Worm (Caenorhabditis elegans) whole organism, L3 larva: ENCODE measurements around the gene F49C12.9.
"Not testable (repeated sequence)": the region's sequence is repeated elsewhere in the genome, so short reads cannot be mapped to it uniquely, and the experiment has no call there.

Experiments used
- R02D3.7 ChIP-seq: fragments of 150-350 bp; optimal IDR thresholded peaks from 2 replicates; lab custom pipeline; 2014; ENCODE audit warnings: missing biosample characterization, missing genetic modification characterization
- ZK546.5 ChIP-seq: sonication (generic microtip); optimal IDR thresholded peaks from 2 replicates; lab custom pipeline; 2017; ENCODE audit warnings: missing biosample characterization, missing genetic modification characterization
- aly-2 ChIP-seq: fragments of 150-350 bp; optimal IDR thresholded peaks from 2 replicates; lab custom pipeline; 2014; ENCODE audit warnings: missing biosample characterization, missing genetic modification characterization
- ama-1 ChIP-seq: fragments of 150-350 bp; optimal IDR thresholded peaks from 2 replicates; lab custom pipeline; 2018
- ceh-16 ChIP-seq: sonication (generic microtip); optimal IDR thresholded peaks from 2 replicates; lab custom pipeline; 2017; ENCODE audit warnings: missing biosample characterization, missing genetic modification characterization
- ceh-28 ChIP-seq: fragments of 150-350 bp; optimal IDR thresholded peaks from 2 replicates; lab custom pipeline; 2014; ENCODE audit warnings: missing biosample characterization, missing genetic modification reagents, missing genetic modification characterization
- ceh-9 ChIP-seq: sonication (generic microtip); optimal IDR thresholded peaks from 2 replicates; lab custom pipeline; 2018; ENCODE audit warnings: missing biosample characterization, missing genetic modification characterization
- daf-12 ChIP-seq: fragments of 150-350 bp; optimal IDR thresholded peaks from 2 replicates; lab custom pipeline; 2014; ENCODE audit warnings: missing biosample characterization, missing genetic modification reagents, missing genetic modification characterization
- elt-1 ChIP-seq: fragments of 150-350 bp; optimal IDR thresholded peaks from 2 replicates; lab custom pipeline; 2014; ENCODE audit warnings: missing biosample characterization, missing genetic modification characterization
- elt-3 ChIP-seq, 3 experiments: fragments of 150-350 bp in 1 of 3; sonication (generic microtip) in 2 of 3; optimal IDR thresholded peaks; 2 replicates in 2 of 3; 4 replicates in 1 of 3; lab custom pipeline; 2014 to 2017; ENCODE audit warnings: missing biosample characterization in 3 of 3, missing genetic modification characterization in 3 of 3
- fkh-10 ChIP-seq: sonication (generic microtip); optimal IDR thresholded peaks from 2 replicates; lab custom pipeline; 2017; ENCODE audit warnings: missing biosample characterization, missing genetic modification reagents, missing genetic modification characterization
- fkh-2 ChIP-seq: fragments of 150-350 bp; optimal IDR thresholded peaks from 2 replicates; lab custom pipeline; 2014; ENCODE audit warnings: missing biosample characterization, missing genetic modification reagents, missing genetic modification characterization
- hmg-11 ChIP-seq: sonication (generic microtip); optimal IDR thresholded peaks from 2 replicates; lab custom pipeline; 2016; ENCODE audit warnings: missing genetic modification characterization, missing compliant biosample characterization
- jun-1 ChIP-seq: fragments of 150-350 bp; optimal IDR thresholded peaks from 2 replicates; lab custom pipeline; 2014; ENCODE audit warnings: missing biosample characterization, missing genetic modification reagents, missing genetic modification characterization
- lin-15B ChIP-seq: fragments of 150-350 bp; optimal IDR thresholded peaks from 2 replicates; lab custom pipeline; 2014; ENCODE audit warnings: missing biosample characterization, missing genetic modification characterization
- lsy-12 ChIP-seq: sonication (generic microtip); optimal IDR thresholded peaks from 2 replicates; lab custom pipeline; 2016; ENCODE audit warnings: mild to moderate bottlenecking, missing genetic modification characterization, missing compliant biosample characterization
- mdl-1 ChIP-seq: fragments of 150-350 bp; optimal IDR thresholded peaks from 2 replicates; lab custom pipeline; 2014; ENCODE audit warnings: missing biosample characterization, missing genetic modification characterization
- nfya-1 ChIP-seq: sonication (generic microtip); optimal IDR thresholded peaks from 2 replicates; lab custom pipeline; 2017; ENCODE audit warnings: missing genetic modification characterization, mild to moderate bottlenecking, missing compliant biosample characterization, antibody characterized with exemption, moderate library complexity; ENCODE audit not compliant: insufficient read depth
- nhr-11 ChIP-seq: fragments of 150-350 bp; optimal IDR thresholded peaks from 2 replicates; lab custom pipeline; 2014; ENCODE audit warnings: missing biosample characterization, missing genetic modification characterization
- nhr-12 ChIP-seq: fragments of 150-350 bp; optimal IDR thresholded peaks from 2 replicates; lab custom pipeline; 2014; ENCODE audit warnings: missing biosample characterization, missing genetic modification characterization
- nhr-23 ChIP-seq: fragments of 150-350 bp; optimal IDR thresholded peaks from 2 replicates; lab custom pipeline; 2014; ENCODE audit warnings: missing biosample characterization, missing genetic modification reagents, missing genetic modification characterization
- nhr-25 ChIP-seq: sonication (generic microtip); optimal IDR thresholded peaks from 2 replicates; lab custom pipeline; 2017; ENCODE audit warnings: missing biosample characterization, missing genetic modification characterization
- nhr-28 ChIP-seq: fragments of 150-350 bp; optimal IDR thresholded peaks from 2 replicates; lab custom pipeline; 2014; ENCODE audit warnings: missing biosample characterization, missing genetic modification characterization
- nhr-76 ChIP-seq: fragments of 150-350 bp; sonication (generic microtip); optimal IDR thresholded peaks from 5 replicates; lab custom pipeline; 2014; ENCODE audit warnings: missing biosample characterization, missing genetic modification characterization
- nhr-77 ChIP-seq: fragments of 150-350 bp; optimal IDR thresholded peaks from 2 replicates; lab custom pipeline; 2014; ENCODE audit warnings: missing biosample characterization, missing genetic modification characterization
- pha-4 ChIP-seq: fragments of 150-350 bp; optimal IDR thresholded peaks from 2 replicates; lab custom pipeline; 2014; ENCODE audit warnings: missing biosample characterization, missing genetic modification reagents, missing genetic modification characterization
- pqm-1 ChIP-seq: fragments of 150-350 bp; optimal IDR thresholded peaks from 2 replicates; lab custom pipeline; 2017; ENCODE audit warnings: missing biosample characterization, missing genetic modification characterization, inconsistent platforms
- sea-2 ChIP-seq: fragments of 150-350 bp; sonication (generic microtip); optimal IDR thresholded peaks from 4 replicates; lab custom pipeline; 2014; ENCODE audit warnings: missing biosample characterization, missing genetic modification reagents, missing genetic modification characterization
- skn-1 ChIP-seq: fragments of 150-350 bp; optimal IDR thresholded peaks from 2 replicates; lab custom pipeline; 2014; ENCODE audit warnings: missing biosample characterization, missing genetic modification characterization
- snpc-4 ChIP-seq: fragments of 150-350 bp; optimal IDR thresholded peaks from 2 replicates; lab custom pipeline; 2014; ENCODE audit warnings: missing biosample characterization, missing genetic modification characterization
- tbx-2 ChIP-seq: sonication (generic microtip); optimal IDR thresholded peaks from 2 replicates; lab custom pipeline; 2016; ENCODE audit warnings: mild to moderate bottlenecking, missing genetic modification characterization, missing compliant biosample characterization
- unc-39 ChIP-seq: sonication (generic microtip); optimal IDR thresholded peaks from 4 replicates; lab custom pipeline; 2017; ENCODE audit warnings: missing biosample characterization, missing genetic modification characterization
- unc-62 ChIP-seq: fragments of 150-350 bp; sonication (generic microtip); optimal IDR thresholded peaks from 4 replicates; lab custom pipeline; 2014; ENCODE audit warnings: missing biosample characterization, missing genetic modification reagents, missing genetic modification characterization
- zag-1 ChIP-seq: fragments of 150-350 bp; optimal IDR thresholded peaks from 2 replicates; lab custom pipeline; 2014; ENCODE audit warnings: missing biosample characterization, missing genetic modification characterization
- ztf-11 ChIP-seq: fragments of 150-350 bp; optimal IDR thresholded peaks from 2 replicates; lab custom pipeline; 2014; ENCODE audit warnings: missing biosample characterization, missing genetic modification characterization

Gene F49C12.9

DNA sequence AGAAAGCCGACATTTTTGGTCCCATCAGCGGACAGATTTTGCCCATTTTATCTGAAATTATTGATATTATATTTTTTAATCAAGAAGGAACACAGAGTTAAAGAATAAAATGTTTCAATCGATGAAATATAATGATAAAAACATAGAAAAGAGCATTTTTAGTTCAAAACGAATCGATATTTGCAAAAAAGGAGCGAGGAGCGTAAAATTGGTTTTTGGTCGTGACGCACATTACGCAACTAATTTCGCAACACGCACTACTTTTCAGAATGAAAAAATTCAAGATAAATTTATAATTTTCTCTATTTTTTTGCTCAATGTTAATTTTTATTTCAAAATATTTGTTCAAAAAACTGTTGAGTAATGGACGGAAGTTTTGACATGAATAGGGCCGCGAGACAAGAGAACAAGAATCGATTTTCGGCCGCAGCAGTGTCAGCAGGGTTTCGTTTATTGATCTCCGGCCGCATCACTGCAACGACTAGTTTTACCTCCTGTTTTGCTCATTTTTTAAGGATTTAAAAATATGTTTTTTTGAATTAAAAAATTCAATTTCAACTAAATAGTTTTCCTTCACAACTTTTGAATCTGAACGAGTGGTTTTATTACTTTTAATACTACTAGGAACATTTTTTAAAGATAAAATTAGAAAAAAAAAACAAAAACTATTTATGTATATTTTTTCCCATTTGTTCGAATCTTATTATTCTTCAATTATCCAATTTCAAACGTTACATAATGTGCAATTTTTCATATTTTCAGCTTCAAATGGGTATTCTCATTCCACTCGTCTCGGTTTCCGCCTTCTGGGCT is 5.2 kb upstream of the F49C12.9 start, which contains the start of the genes F49C12.12 and vha-17 (continued):
- no peak for TF ChIP-seq ceh-16 (tag; lab: Kevin White, UChicago)
- TF ChIP-seq ceh-28 (tag; lab: Kevin White, UChicago) = peak; percentile 38
- TF ChIP-seq fkh-2 = no peak
- TF ChIP-seq nhr-12 (tag; lab: Kevin White, UChicago) = no peak
- TF ChIP-seq R02D3.7 (tag; lab: Kevin White, UChicago) = no peak
- TF ChIP-seq daf-12 (tag; lab: Kevin White, UChicago) = no peak
- no peak for TF ChIP-seq unc-62
- TF ChIP-seq zag-1 (tag; lab: Kevin White, UChicago) = no peak
- TF ChIP-seq nhr-25 (tag; lab: Kevin White, UChicago) = no peak
- no peak for TF ChIP-seq fkh-10 (GFP tag; lab: Kevin White, UChicago)
- no peak for TF ChIP-seq ZK546.5 (tag; lab: Kevin White, UChicago)
- no peak for TF ChIP-seq nhr-11 (tag; lab: Kevin White, UChicago)
- no peak for TF ChIP-seq ztf-11 (tag; lab: Kevin White, UChicago)
- TF ChIP-seq nhr-23 (tag; lab: Kevin White, UChicago) = peak; percentile 9
- TF ChIP-seq ceh-9 (tag; lab: Kevin White, UChicago) = no peak
- TF ChIP-seq nhr-77 (tag; lab: Kevin White, UChicago) = no peak
- peak; percentile 29 for TF ChIP-seq snpc-4 (tag; lab: Kevin White, UChicago)
- TF ChIP-seq nhr-28 (tag; lab: Kevin White, UChicago) = no peak
- no peak for TF ChIP-seq tbx-2
- peak; percentile 1 for TF ChIP-seq jun-1

DNA sequence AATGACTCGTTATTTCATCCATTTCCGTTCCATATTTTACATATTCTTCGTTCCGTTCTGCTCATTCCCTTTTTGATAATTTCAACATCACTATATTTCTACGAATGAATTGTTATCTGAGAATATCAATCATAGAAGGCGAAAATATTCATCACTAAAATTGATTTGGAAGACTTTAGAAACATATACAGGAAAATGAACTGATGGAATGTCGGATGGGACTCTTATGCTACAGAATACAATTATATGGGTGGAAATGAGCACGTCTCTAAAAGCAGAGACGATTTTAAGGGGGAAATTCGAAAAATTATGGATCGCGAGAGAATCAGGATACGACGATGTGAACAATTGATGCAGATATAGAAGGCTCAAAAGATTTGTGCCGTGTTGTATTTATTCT is 4.0 kb upstream of the F49C12.9 start:
- no peak for TF ChIP-seq skn-1
- TF ChIP-seq nhr-11 (tag; lab: Kevin White, UChicago) = no peak
- no peak for TF ChIP-seq nhr-76 (tag; lab: Kevin White, UChicago)
- no peak for TF ChIP-seq nhr-77 (tag; lab: Kevin White, UChicago)
- TF ChIP-seq aly-2 = no peak
- no peak for TF ChIP-seq lin-15B
- no peak for TF ChIP-seq hmg-11 (tag; lab: Kevin White, UChicago)
- TF ChIP-seq nfya-1 (tag; lab: Kevin White, UChicago) = no peak
- no peak for TF ChIP-seq elt-3 (tag; optimal IDR thresholded peaks at IDR 0.05; lab: Kevin White, UChicago)
- TF ChIP-seq sea-2 (GFP tag; lab: Kevin White, UChicago) = no peak

DNA sequence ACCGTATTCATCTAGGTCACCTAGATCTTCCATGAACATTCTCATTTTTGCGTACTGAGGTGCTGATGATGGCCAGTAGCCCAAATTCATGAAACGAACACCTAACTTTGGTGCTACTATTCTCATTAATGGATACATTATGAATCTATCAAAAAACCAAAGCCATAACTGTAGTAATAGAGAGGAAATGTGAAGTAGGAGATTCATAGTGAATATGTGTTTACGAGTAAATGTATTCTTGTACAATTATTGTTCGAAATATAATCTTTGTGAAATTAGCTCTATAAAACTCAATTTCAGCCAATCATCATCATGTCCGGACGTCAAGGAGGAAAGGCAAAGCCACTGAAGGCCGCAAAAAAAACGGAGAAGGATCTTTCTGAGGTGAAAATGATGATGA is 3.1 kb upstream of the F49C12.9 start, which contains the start of the genes F49C12.11 and nemt-1:
F49C12.11 (plus strand) TSS at position 301 of the 400 bp plus-strand sequence.
nemt-1 (minus strand) TSS at position 360 of the 400 bp plus-strand sequence.
- no peak for TF ChIP-seq daf-12 (tag; lab: Kevin White, UChicago)

DNA sequence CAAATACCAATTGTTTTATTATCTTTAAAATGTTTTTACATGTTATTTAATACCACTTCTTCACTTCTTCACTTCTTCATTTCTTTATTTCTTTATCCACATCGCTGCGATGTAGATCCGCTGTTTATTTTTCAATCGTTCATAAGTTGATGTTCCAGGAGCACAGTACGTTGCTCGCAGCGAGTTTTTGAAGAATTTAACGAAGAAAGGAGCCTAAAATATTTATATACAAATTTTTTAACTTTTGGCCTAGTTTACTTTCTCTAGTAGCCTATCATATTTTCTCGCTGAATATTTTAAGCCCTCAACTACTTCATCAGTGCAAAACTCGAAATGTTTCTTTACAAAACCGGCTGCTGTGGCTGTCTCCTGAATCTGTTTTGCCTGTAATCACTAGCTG is 2.1 kb upstream of the F49C12.9 start:
- TF ChIP-seq mdl-1 (tag; lab: Kevin White, UChicago) = no peak
- no peak for TF ChIP-seq pqm-1
- TF ChIP-seq lin-15B = no peak
- TF ChIP-seq lsy-12 (tag; lab: Kevin White, UChicago) = no peak
- TF ChIP-seq unc-39 (tag; lab: Kevin White, UChicago) = no peak
- no peak for TF ChIP-seq nhr-23 (tag; lab: Kevin White, UChicago)
- TF ChIP-seq pha-4 = no peak
- no peak for TF ChIP-seq zag-1 (tag; lab: Kevin White, UChicago)
- no peak for TF ChIP-seq elt-1 (tag; lab: Kevin White, UChicago)
- no peak for TF ChIP-seq tbx-2
- TF ChIP-seq nhr-11 (tag; lab: Kevin White, UChicago) = no peak
- TF ChIP-seq nfya-1 (tag; lab: Kevin White, UChicago) = no peak
- TF ChIP-seq daf-12 (tag; lab: Kevin White, UChicago) = no peak

DNA sequence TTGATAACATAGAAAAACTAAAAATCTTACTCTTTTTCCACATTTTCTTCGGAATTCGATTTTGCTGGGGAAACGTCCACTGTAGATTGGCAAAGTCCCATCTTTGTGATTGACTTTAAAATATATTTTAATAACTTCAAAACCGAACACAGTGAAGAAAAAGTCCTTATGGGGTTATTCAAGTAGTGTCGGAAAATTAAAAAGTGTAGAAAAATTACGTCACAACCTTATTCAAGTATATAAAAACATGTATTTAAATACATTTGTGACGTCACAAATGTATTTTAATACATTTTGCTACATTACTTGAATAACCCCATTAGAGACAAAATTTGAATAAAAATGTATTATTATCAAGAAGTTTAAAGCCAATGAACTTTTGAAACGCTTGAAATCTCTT is 3.2 kb downstream of the F49C12.9 start, which contains the start of gene F49C12.7:
F49C12.7 (minus strand) TSS at position 101 of the 400 bp plus-strand sequence.
- not testable (repeated sequence) for TF ChIP-seq lin-15B; pqm-1; ama-1 (lab: Kevin White, UChicago)
